Fruit fly (Drosophila melanogaster) S2 (cell line): Measurements from ENCODE around the gene Gem3.
A peak's percentile ranks its signal among the peaks of the same experiment; 100 is the strongest.

ENCODE experiments used
- CG8478 ChIP-seq: fragments of >200 bp; optimal IDR thresholded peaks from 2 replicates; lab custom pipeline; 2018
- CTCF ChIP-seq, 2 experiments: fragments of >200 bp; optimal IDR thresholded peaks; 2 replicates each; lab custom pipeline; 2018

Gem3 gene

dm6 chr3L:10440488-10440887 lies 22.4 kb downstream of the Gem3 start:
- TF ChIP-seq CG8478 (no peak), CTCF (optimal IDR thresholded peaks at IDR 0.05; lab: Kevin White, UChicago) (no peak)

- TF ChIP-seq CG8478 (no peak), CTCF (optimal IDR thresholded peaks at IDR 0.05; lab: Kevin White, UChicago) (no peak)
These were observed 23.0 kb downstream of the Gem3 start for dm6 chr3L:10439873-10440272.

dm6 chr3L:10434005-10434404 lies 28.9 kb downstream of the Gem3 start, which contains the start of gene Ir67c:
Ir67c (minus strand) TSS chr3L:10434105.
- TF ChIP-seq CTCF (optimal IDR thresholded peaks at IDR 0.05; lab: Kevin White, UChicago) (no peak), CG8478 (no peak)

- TF ChIP-seq CG8478 (no peak), CTCF (optimal IDR thresholded peaks at IDR 0.05; lab: Kevin White, UChicago) (no peak)
These were observed 31.0 kb downstream of the Gem3 start, which contains the start of gene Ir67b for dm6 chr3L:10431883-10432282. Ir67b (minus strand) TSS chr3L:10431983.

dm6 chr3L:10429474-10429873 lies 33.4 kb downstream of the Gem3 start:
- no peak for TF ChIP-seq CTCF (optimal IDR thresholded peaks at IDR 0.05; lab: Kevin White, UChicago)

- no peak for TF ChIP-seq CG8478
- TF ChIP-seq CTCF (optimal IDR thresholded peaks at IDR 0.05; lab: Kevin White, UChicago): no peak
These were observed 34.2 kb downstream of the Gem3 start for dm6 chr3L:10428746-10429145.

dm6 chr3L:10428027-10428426 lies 34.9 kb downstream of the Gem3 start:
- no peak for TF ChIP-seq CTCF (optimal IDR thresholded peaks at IDR 0.05; lab: Kevin White, UChicago)
- no peak for TF ChIP-seq CG8478

- TF ChIP-seq CTCF (optimal IDR thresholded peaks at IDR 0.05; lab: Kevin White, UChicago) (peak; percentile 87 to 90), CG8478 (no peak)
These were observed 35.6 kb downstream of the Gem3 start for dm6 chr3L:10427318-10427717.

dm6 chr3L:10418401-10418800 lies 44.5 kb downstream of the Gem3 start:
- TF ChIP-seq CTCF (optimal IDR thresholded peaks at IDR 0.05; lab: Kevin White, UChicago): no peak
- no peak for TF ChIP-seq CG8478

- TF ChIP-seq CG8478 (no peak), CTCF (optimal IDR thresholded peaks at IDR 0.05; lab: Kevin White, UChicago) (no peak)
These were observed 50.4 kb downstream of the Gem3 start, which contains the start of gene CG12362 for dm6 chr3L:10412518-10412917. CG12362 (plus strand) TSS chr3L:10412818.

dm6 chr3L:10411611-10412010 lies 51.3 kb downstream of the Gem3 start:
- no peak for TF ChIP-seq CTCF (optimal IDR thresholded peaks at IDR 0.05; lab: Kevin White, UChicago)

- no peak for TF ChIP-seq CG8478
- TF ChIP-seq CTCF (optimal IDR thresholded peaks at IDR 0.05; lab: Kevin White, UChicago): no peak
These were observed 53.4 kb downstream of the Gem3 start for dm6 chr3L:10409511-10409910.
